Fruit fly (Drosophila melanogaster): Measurements from ENCODE around the gene COX5A.

Gene COX5A

dm6 chr3R:11777058-11777457, 42.1 kb upstream of the COX5A start (continued):
- TF ChIP-seq oc (tag; optimal IDR thresholded peaks at IDR 0.05) = no peak
- peak; percentile 0 for TF ChIP-seq jumu (GFP tag; optimal IDR thresholded peaks at IDR 0.05)
- peak; percentile 4 for TF ChIP-seq CG12071 (GFP tag; optimal IDR thresholded peaks at IDR 0.05)
- 0 out of 4 replicates have a peak, but pooled peaks have one; percentile 42 for TF ChIP-seq chinmo (GFP tag; IDR thresholded peaks at IDR 0.05; ENCODE audit: partially characterized antibody)
- TF ChIP-seq CG11093 (GFP tag; IDR thresholded peaks at IDR 0.05) = no peak
- no peak for TF ChIP-seq Vsx1 (GFP tag; optimal IDR thresholded peaks at IDR 0.05)
- TF ChIP-seq CG14014 (GFP tag; IDR thresholded peaks at IDR 0.05) = no peak; the same call in 1 of the 2 replicates
- no peak for TF ChIP-seq gce (GFP tag; IDR thresholded peaks at IDR 0.05)
- no peak for TF ChIP-seq CG8290 (GFP tag; optimal IDR thresholded peaks at IDR 0.05)
- peak in 1 of 2 experiments; percentile 29 for TF ChIP-seq CG8290 (tag; optimal IDR thresholded peaks at IDR 0.05)
- no peak for TF ChIP-seq fd96Cb (tag; optimal IDR thresholded peaks at IDR 0.05)
- TF ChIP-seq CG8359 (GFP tag; optimal IDR thresholded peaks at IDR 0.05; ENCODE audit: borderline replicate concordance) = no peak
- no peak for TF ChIP-seq ap (GFP tag; IDR thresholded peaks at IDR 0.05)
- 0 out of 2 replicates have a peak, but pooled peaks have one; percentile 22 for TF ChIP-seq bbx (GFP tag; IDR thresholded peaks at IDR 0.05; ENCODE audit: partially characterized antibody)
- TF ChIP-seq zf30C (GFP tag; optimal IDR thresholded peaks at IDR 0.05) = peak; percentile 15
- no peak for TF ChIP-seq nau (GFP tag; optimal IDR thresholded peaks at IDR 0.05)
- TF ChIP-seq emc (GFP tag; optimal IDR thresholded peaks at IDR 0.05) = no peak
- TF ChIP-seq CG5245 (GFP tag; optimal IDR thresholded peaks at IDR 0.05) = no peak
- peak; percentile 55 for TF ChIP-seq chm (GFP tag; IDR thresholded peaks at IDR 0.05)
- TF ChIP-seq CG1024 (GFP tag; IDR thresholded peaks at IDR 0.05) = no peak
- TF ChIP-seq abd-A (tag; optimal IDR thresholded peaks at IDR 0.05) = peak; percentile 68
- TF ChIP-seq zfh2 (GFP tag; optimal IDR thresholded peaks at IDR 0.05) = no peak
- TF ChIP-seq CG12659 (GFP tag; optimal IDR thresholded peaks at IDR 0.05) = no peak
- no peak for TF ChIP-seq stc (GFP tag; IDR thresholded peaks at IDR 0.05)
- TF ChIP-seq wdn (GFP tag; IDR thresholded peaks at IDR 0.05) = no peak
- no peak for TF ChIP-seq HLHmδ (GFP tag; optimal IDR thresholded peaks at IDR 0.05)
- peak; percentile 6 for TF ChIP-seq CG2120 (GFP tag; optimal IDR thresholded peaks at IDR 0.05)
- TF ChIP-seq bigmax (GFP tag; optimal IDR thresholded peaks at IDR 0.05) = no peak
- no peak for TF ChIP-seq trem (tag; optimal IDR thresholded peaks at IDR 0.05)
- TF ChIP-seq dpn (GFP tag; optimal IDR thresholded peaks at IDR 0.05) = no peak
- no peak for TF ChIP-seq Ravus (GFP tag; IDR thresholded peaks at IDR 0.05)
- no peak for TF ChIP-seq Tbp (GFP tag; optimal IDR thresholded peaks at IDR 0.05)
- no peak for TF ChIP-seq cwo (GFP tag; optimal IDR thresholded peaks at IDR 0.05)
- no peak for TF ChIP-seq lov (optimal IDR thresholded peaks at IDR 0.05)
- 0 out of 3 replicates have a peak, but pooled peaks have one; percentile 24 for TF ChIP-seq lov (GFP tag; IDR thresholded peaks at IDR 0.05)
- TF ChIP-seq CG2712 (tag; optimal IDR thresholded peaks at IDR 0.05) = no peak
- no peak for TF ChIP-seq gfzf (GFP tag; optimal IDR thresholded peaks at IDR 0.05)
- peak; percentile 54 for TF ChIP-seq sens (GFP tag)
- TF ChIP-seq NFAT (GFP tag; IDR thresholded peaks at IDR 0.05) = no peak
- no peak for TF ChIP-seq Bgb (GFP tag; IDR thresholded peaks at IDR 0.05; ENCODE audit: partially characterized antibody)
- 0 out of 4 replicates have a peak, but pooled peaks have one; percentile 43 for TF ChIP-seq Dll (GFP tag; IDR thresholded peaks at IDR 0.05; ENCODE audit: partially characterized antibody)
- no peak for TF ChIP-seq bowl (GFP tag; IDR thresholded peaks at IDR 0.05)
- no peak for TF ChIP-seq zen2 (GFP tag; IDR thresholded peaks at IDR 0.05; ENCODE audit: partially characterized antibody)
- TF ChIP-seq Blimp-1 (GFP tag; optimal IDR thresholded peaks at IDR 0.05) = peak; percentile 60
- TF ChIP-seq ftz-f1 (GFP tag; optimal IDR thresholded peaks at IDR 0.05) = no peak
- no peak for TF ChIP-seq TFAM (GFP tag; optimal IDR thresholded peaks at IDR 0.05)
- no peak for TF ChIP-seq Sox100B (GFP tag; optimal IDR thresholded peaks at IDR 0.05)
- no peak for TF ChIP-seq Hr78 (GFP tag; optimal IDR thresholded peaks at IDR 0.05)
- TF ChIP-seq Hmr (GFP tag; optimal IDR thresholded peaks at IDR 0.05) = no peak
- no peak for TF ChIP-seq CG3065 (GFP tag; optimal IDR thresholded peaks at IDR 0.05)
- 0 out of 2 replicates have a peak, but pooled peaks have one; percentile 11 for TF ChIP-seq inv (GFP tag; IDR thresholded peaks at IDR 0.05; ENCODE audit: partially characterized antibody)

Data from whole organism, embryonic.